Worm (Caenorhabditis elegans) whole organism, L2 larva: Measurements from ENCODE around the gene magu-1.

Source experiments
- ZK546.5 ChIP-seq: sonication (generic microtip); optimal IDR thresholded peaks from 2 replicates; lab custom pipeline; 2017; ENCODE audit warnings: missing biosample characterization, missing genetic modification characterization
- aly-2 ChIP-seq: fragments of 150-350 bp; optimal IDR thresholded peaks from 2 replicates; lab custom pipeline; 2014; ENCODE audit warnings: missing biosample characterization, missing genetic modification characterization
- ceh-82 ChIP-seq: fragments of 150-350 bp; optimal IDR thresholded peaks from 2 replicates; lab custom pipeline; 2014; ENCODE audit warnings: missing biosample characterization, missing genetic modification characterization
- elt-1 ChIP-seq: fragments of 150-350 bp; optimal IDR thresholded peaks from 2 replicates; lab custom pipeline; 2014; ENCODE audit warnings: missing biosample characterization, missing genetic modification characterization
- fos-1 ChIP-seq: fragments of 150-350 bp; optimal IDR thresholded peaks from 2 replicates; lab custom pipeline; 2014; ENCODE audit warnings: missing biosample characterization, missing genetic modification characterization
- mab-5 ChIP-seq: fragments of 150-350 bp; optimal IDR thresholded peaks from 2 replicates; lab custom pipeline; 2014; ENCODE audit warnings: missing biosample characterization, missing genetic modification characterization
- nhr-12 ChIP-seq: fragments of 150-350 bp; optimal IDR thresholded peaks from 2 replicates; lab custom pipeline; 2014; ENCODE audit warnings: missing biosample characterization, missing genetic modification characterization
- sem-4 ChIP-seq: fragments of 150-350 bp; optimal IDR thresholded peaks from 2 replicates; lab custom pipeline; 2014; ENCODE audit warnings: missing biosample characterization, missing genetic modification reagents, missing genetic modification characterization
- zag-1 ChIP-seq: fragments of 150-350 bp; optimal IDR thresholded peaks from 2 replicates; lab custom pipeline; 2014; ENCODE audit warnings: missing biosample characterization, missing genetic modification characterization

DNA sequence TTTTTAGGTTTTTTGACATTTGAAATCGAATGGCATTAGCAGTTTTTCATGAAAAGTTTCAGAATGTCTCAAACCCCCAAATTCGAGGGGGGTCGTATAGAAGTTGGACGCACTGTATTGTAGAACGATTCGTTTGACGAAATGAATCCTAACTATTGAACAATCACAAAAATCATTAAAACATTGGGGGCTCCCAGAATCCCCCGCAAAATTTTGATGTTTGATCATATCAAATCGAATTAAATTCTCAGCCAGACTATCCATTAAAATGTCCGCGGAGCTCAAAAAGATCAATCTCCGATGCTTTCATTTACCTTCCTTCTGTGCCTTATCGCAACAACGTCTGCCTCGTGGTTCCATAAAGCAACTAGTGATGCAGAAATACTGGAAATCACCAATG is 17.0 kb upstream of the magu-1 start, which contains the start of gene F30H5.5:
- TF ChIP-seq ceh-82 (tag; lab: Kevin White, UChicago) (no peak), zag-1 (tag; lab: Kevin White, UChicago) (no peak), elt-1 (no peak), nhr-12 (tag; lab: Kevin White, UChicago) (no peak), ZK546.5 (tag; lab: Kevin White, UChicago) (no peak), sem-4 (tag; lab: Kevin White, UChicago) (no peak), mab-5 (tag; lab: Kevin White, UChicago) (no peak), fos-1 (tag; lab: Kevin White, UChicago) (no peak), aly-2 (tag; lab: Kevin White, UChicago) (no peak)
